Fruit fly (Drosophila melanogaster): ENCODE results near the gene Drsl6.
A peak's percentile ranks its signal among the peaks of the same experiment; 100 is the strongest.

The Drsl6 gene

dm6 chr3L:3380225-3381043 is 44.2 kb upstream of the Drsl6 start (continued):
- no peak for TF ChIP-seq Bdp1 (GFP tag; optimal IDR thresholded peaks at IDR 0.05)
- TF ChIP-seq CG11247 (GFP tag; IDR thresholded peaks at IDR 0.05): no peak
- TF ChIP-seq CG10979 (tag; optimal IDR thresholded peaks at IDR 0.05): peak; percentile 69
- peak; percentile 56 for TF ChIP-seq CG17385 (GFP tag; optimal IDR thresholded peaks at IDR 0.05)
- TF ChIP-seq ewg (GFP tag; optimal IDR thresholded peaks at IDR 0.05): peak; percentile 50
- no peak for TF ChIP-seq Dek (tag; optimal IDR thresholded peaks at IDR 0.05)
- TF ChIP-seq dmrt11E (tag; optimal IDR thresholded peaks at IDR 0.05): no peak
- no peak for TF ChIP-seq CG1792 (GFP tag; optimal IDR thresholded peaks at IDR 0.05)
- no peak for TF ChIP-seq cato (GFP tag; optimal IDR thresholded peaks at IDR 0.05; ENCODE audit: borderline replicate concordance)
- TF ChIP-seq CG2120 (GFP tag; optimal IDR thresholded peaks at IDR 0.05): no peak
- no peak for TF ChIP-seq Sry-δ (GFP tag; optimal IDR thresholded peaks at IDR 0.05)
- peak; percentile 76 for TF ChIP-seq CG11504 (tag; optimal IDR thresholded peaks at IDR 0.05)
- TF ChIP-seq CG17802 (tag; optimal IDR thresholded peaks at IDR 0.05): peak; percentile 27
- TF ChIP-seq CG6813 (GFP tag; optimal IDR thresholded peaks at IDR 0.05): peak; percentile 11
- no peak for TF ChIP-seq CG6272 (GFP tag; IDR thresholded peaks at IDR 0.05)
- peak; percentile 12 for TF ChIP-seq gsb-n (tag; optimal IDR thresholded peaks at IDR 0.05)
- peak; percentile 17 for TF ChIP-seq CG8290 (GFP tag; optimal IDR thresholded peaks at IDR 0.05)
- TF ChIP-seq CG8290 (tag; optimal IDR thresholded peaks at IDR 0.05): peak; percentile 22 to 79
- 0 out of 2 replicates have a peak, but pooled peaks have one; percentile 29 for TF ChIP-seq Rx (GFP tag; IDR thresholded peaks at IDR 0.05)
- no peak for TF ChIP-seq CG9932 (GFP tag; IDR thresholded peaks at IDR 0.05)
- no peak for TF ChIP-seq ab (GFP tag; optimal IDR thresholded peaks at IDR 0.05)
- no peak for TF ChIP-seq ase (GFP tag; IDR thresholded peaks at IDR 0.05)
- no peak for TF ChIP-seq CG8765 (GFP tag; IDR thresholded peaks at IDR 0.05)
- TF ChIP-seq Trl (optimal IDR thresholded peaks at IDR 0.05): peak in 1 of 2 experiments; percentile 7
- TF ChIP-seq Trl (GFP tag; optimal IDR thresholded peaks at IDR 0.05): no peak
- TF ChIP-seq Stat92E (GFP tag; optimal IDR thresholded peaks at IDR 0.05): peak in 1 of 3 experiments; percentile 51
- peak; percentile 26 for TF ChIP-seq kah (GFP tag; optimal IDR thresholded peaks at IDR 0.05)
- no peak for TF ChIP-seq Hey (tag; optimal IDR thresholded peaks at IDR 0.05)
- TF ChIP-seq lmd (GFP tag; IDR thresholded peaks at IDR 0.05): peak; percentile 51; the same call in 1 of the 2 replicates
- peak; percentile 22 for TF ChIP-seq CG10267 (tag; optimal IDR thresholded peaks at IDR 0.05)
- TF ChIP-seq Spps (tag; optimal IDR thresholded peaks at IDR 0.05): peak; percentile 14
- TF ChIP-seq Poxn (GFP tag; IDR thresholded peaks at IDR 0.05): no peak
- 0 out of 3 replicates have a peak, but pooled peaks have one; percentile 30 for TF ChIP-seq CG11695 (GFP tag; IDR thresholded peaks at IDR 0.05)
- TF ChIP-seq CG4328 (GFP tag; optimal IDR thresholded peaks at IDR 0.05): no peak
- TF ChIP-seq CG14860 (GFP tag; IDR thresholded peaks at IDR 0.05; ENCODE audit: partially characterized antibody): no peak
- peak; percentile 69 for TF ChIP-seq CG2678 (tag; optimal IDR thresholded peaks at IDR 0.05)
- TF ChIP-seq CG10366 (GFP tag; IDR thresholded peaks at IDR 0.05): peak; percentile 22; the same call in 1 of the 2 replicates
- peak; percentile 47 for TF ChIP-seq D19A (tag; optimal IDR thresholded peaks at IDR 0.05)
- peak; percentile 29 for TF ChIP-seq CG17328 (GFP tag; IDR thresholded peaks at IDR 0.05)
- peak; percentile 33; the same call in 1 of the 2 replicates for TF ChIP-seq CG6689 (GFP tag; IDR thresholded peaks at IDR 0.05)
- peak; percentile 80 for TF ChIP-seq Sox102F (GFP tag; optimal IDR thresholded peaks at IDR 0.05)
- no peak for TF ChIP-seq CG4854 (GFP tag; optimal IDR thresholded peaks at IDR 0.05)
- TF ChIP-seq onecut (GFP tag; IDR thresholded peaks at IDR 0.05): peak; percentile 40; the same call in 1 of the 2 replicates
- peak; percentile 23 for TF ChIP-seq CG15269 (tag; optimal IDR thresholded peaks at IDR 0.05)
- TF ChIP-seq CG7372 (GFP tag; IDR thresholded peaks at IDR 0.05): no peak
- peak; percentile 3 for TF ChIP-seq CG9437 (GFP tag; optimal IDR thresholded peaks at IDR 0.05)
- peak; percentile 0 for TF ChIP-seq sug (tag; optimal IDR thresholded peaks at IDR 0.05)
- TF ChIP-seq row (GFP tag; IDR thresholded peaks at IDR 0.05): peak; percentile 60
- TF ChIP-seq CG17186 (GFP tag; optimal IDR thresholded peaks at IDR 0.05): no peak

Data from whole organism, embryonic.